Worm (Caenorhabditis elegans) whole organism, young adult: ENCODE results near the gene clec-166.

Experiments
- ceh-58 ChIP-seq: fragments of 200-800 bp; sonication (Bioruptor generic); IDR thresholded peaks from 2 replicates; pipeline ENCODE4 v1.3.6; 2022; ENCODE audit warnings: missing genetic modification characterization, missing compliant biosample characterization
- die-1 ChIP-seq: sonication (generic microtip); optimal IDR thresholded peaks from 2 replicates; lab custom pipeline; 2016; ENCODE audit warnings: missing genotype, mild to moderate bottlenecking, missing genetic modification characterization, missing compliant biosample characterization
- madf-6 ChIP-seq: fragments of 200-800 bp; sonication (Bioruptor generic); IDR thresholded peaks from 2 replicates; pipeline ENCODE4 v1.3.6; 2022; ENCODE audit warnings: missing genetic modification reagents, missing genetic modification characterization, missing compliant biosample characterization
- pha-4 ChIP-seq: fragments of 150-350 bp; sonication (generic microtip); optimal IDR thresholded peaks from 2 replicates; lab custom pipeline; 2014; ENCODE audit warnings: missing biosample characterization, missing genetic modification reagents, missing genetic modification characterization
- zfh-2 ChIP-seq: fragments of 200-800 bp; sonication (Bioruptor generic); conservative IDR thresholded peaks from 2 replicates; pipeline ENCODE4 v1.3.6; 2022; ENCODE audit warnings: missing genetic modification reagents, missing genetic modification characterization, missing compliant biosample characterization

DNA sequence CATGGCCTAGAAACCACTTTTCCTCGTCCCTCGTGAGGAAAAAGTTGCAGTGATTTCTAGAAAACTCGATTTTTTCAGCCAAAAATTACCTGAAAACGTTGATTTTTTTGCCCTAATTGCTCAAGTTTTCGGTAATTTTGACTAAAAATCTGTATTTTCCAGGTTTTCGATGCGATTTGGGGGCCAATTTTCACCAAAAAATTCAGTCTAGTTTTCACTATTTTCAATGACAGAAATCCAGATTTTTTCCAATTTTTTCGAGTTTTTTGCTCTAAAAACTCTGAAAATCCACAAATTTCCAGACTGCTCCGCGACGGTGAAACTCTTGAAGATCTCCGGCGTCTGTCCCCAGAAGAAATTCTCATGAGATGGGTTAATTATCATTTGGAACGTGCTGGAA, 38.2 kb upstream of the clec-166 start, which contains the start of gene plst-1:
- no peak for TF ChIP-seq ceh-58 (GFP tag; lab: Robert Waterston, UW)
- no peak for TF ChIP-seq zfh-2 (GFP tag; lab: Robert Waterston, UW)
- TF ChIP-seq die-1 (tag; lab: Kevin White, UChicago), result no peak
- TF ChIP-seq madf-6, result no peak
- no peak for TF ChIP-seq pha-4 (tag; lab: Kevin White, UChicago)
